Worm (Caenorhabditis elegans) whole organism, late embryonic: ENCODE measurements around the gene irg-6.

ENCODE experiments used
- C08G9.2 ChIP-seq: sonication (generic microtip); optimal IDR thresholded peaks from 2 replicates; lab custom pipeline; 2016; ENCODE audit warnings: mild to moderate bottlenecking, missing genetic modification characterization, moderate library complexity, missing compliant biosample characterization
- F13H6.1 ChIP-seq: sonication (generic microtip); optimal IDR thresholded peaks from 2 replicates; lab custom pipeline; 2016; ENCODE audit warnings: missing genetic modification characterization, missing compliant biosample characterization
- K02D7.2 ChIP-seq: sonication (generic microtip); optimal IDR thresholded peaks from 2 replicates; lab custom pipeline; 2017; ENCODE audit warnings: mild to moderate bottlenecking, missing genetic modification characterization, missing compliant biosample characterization
- K09A11.1 ChIP-seq: sonication (generic microtip); optimal IDR thresholded peaks from 2 replicates; lab custom pipeline; 2017; ENCODE audit warnings: antibody characterized with exemption, mild to moderate bottlenecking, missing genetic modification characterization, missing compliant biosample characterization; ENCODE audit not compliant: insufficient read depth
- ceh-14 ChIP-seq: sonication (generic microtip); optimal IDR thresholded peaks from 2 replicates; lab custom pipeline; 2016; ENCODE audit warnings: missing genotype, missing genetic modification characterization, missing compliant biosample characterization
- ceh-18 ChIP-seq: sonication (generic microtip); optimal IDR thresholded peaks from 2 replicates; lab custom pipeline; 2016; ENCODE audit warnings: missing genetic modification characterization, missing compliant biosample characterization
- ceh-19 ChIP-seq: fragments of 200-800 bp; sonication (Bioruptor generic); optimal IDR thresholded peaks from 2 replicates; lab custom pipeline; 2018; ENCODE audit warnings: mild to moderate bottlenecking, missing genetic modification characterization, missing compliant biosample characterization
- ceh-2 ChIP-seq: sonication (generic microtip); optimal IDR thresholded peaks from 2 replicates; lab custom pipeline; 2016; ENCODE audit warnings: missing genotype, missing genetic modification characterization, missing compliant biosample characterization
- ceh-24 ChIP-seq: sonication (generic microtip); optimal IDR thresholded peaks from 2 replicates; lab custom pipeline; 2016; ENCODE audit warnings: mild to moderate bottlenecking, missing genetic modification characterization, missing compliant biosample characterization
- ceh-30 ChIP-seq: fragments of 150-350 bp; optimal IDR thresholded peaks from 2 replicates; lab custom pipeline; 2014; ENCODE audit warnings: missing biosample characterization, missing genetic modification characterization
- ceh-31 ChIP-seq: sonication (generic microtip); optimal IDR thresholded peaks from 2 replicates; lab custom pipeline; 2016; ENCODE audit warnings: missing genetic modification characterization, missing compliant biosample characterization
- ceh-45 ChIP-seq: fragments of 200-800 bp; sonication (Bioruptor generic); IDR thresholded peaks from 2 replicates; pipeline ENCODE4 v1.3.6; 2022; ENCODE audit warnings: missing genetic modification reagents, missing genetic modification characterization, missing compliant biosample characterization
- ceh-9 ChIP-seq: sonication (generic microtip); optimal IDR thresholded peaks from 2 replicates; lab custom pipeline; 2016; ENCODE audit warnings: mild to moderate bottlenecking, missing genetic modification characterization, inconsistent platforms, missing compliant biosample characterization
- dmd-4 ChIP-seq: sonication (generic microtip); optimal IDR thresholded peaks from 2 replicates; lab custom pipeline; 2016; ENCODE audit warnings: borderline replicate concordance, missing genetic modification characterization, missing compliant biosample characterization
- elt-2 ChIP-seq: sonication (generic microtip); optimal IDR thresholded peaks from 2 replicates; lab custom pipeline; 2016; ENCODE audit warnings: missing genetic modification reagents, missing genetic modification characterization, missing compliant biosample characterization
- elt-4 ChIP-seq: sonication (generic microtip); optimal IDR thresholded peaks from 2 replicates; lab custom pipeline; 2016; ENCODE audit warnings: missing genetic modification characterization, missing compliant biosample characterization
- eyg-1 ChIP-seq: sonication (generic microtip); optimal IDR thresholded peaks from 2 replicates; lab custom pipeline; 2016; ENCODE audit warnings: missing genotype, missing genetic modification characterization, missing compliant biosample characterization
- fkh-6 ChIP-seq: sonication (generic microtip); optimal IDR thresholded peaks from 2 replicates; lab custom pipeline; 2016; ENCODE audit warnings: missing genetic modification characterization, missing compliant biosample characterization
- hlh-13 ChIP-seq: fragments of 200-800 bp; sonication (Bioruptor generic); optimal IDR thresholded peaks from 2 replicates; lab custom pipeline; 2018; ENCODE audit warnings: mild to moderate bottlenecking, missing genetic modification characterization, missing compliant biosample characterization
- hlh-30 ChIP-seq: sonication (generic microtip); optimal IDR thresholded peaks from 2 replicates; lab custom pipeline; 2017; ENCODE audit warnings: antibody characterized with exemption, missing genetic modification characterization, missing compliant biosample characterization; ENCODE audit not compliant: insufficient read depth
- hlh-8 ChIP-seq: sonication (generic microtip); optimal IDR thresholded peaks from 2 replicates; lab custom pipeline; 2016; ENCODE audit warnings: missing genotype, missing genetic modification characterization, missing compliant biosample characterization
- lin-11 ChIP-seq: fragments of 200-800 bp; sonication (Bioruptor generic); optimal IDR thresholded peaks from 2 replicates; lab custom pipeline; 2018; ENCODE audit warnings: mild to moderate bottlenecking, missing genetic modification characterization, missing compliant biosample characterization
- nfya-1 ChIP-seq: sonication (generic microtip); optimal IDR thresholded peaks from 2 replicates; lab custom pipeline; 2017; ENCODE audit warnings: missing genetic modification characterization, mild to moderate bottlenecking, missing compliant biosample characterization, antibody characterized with exemption, moderate library complexity
- nhr-11 ChIP-seq: fragments of 150-350 bp; optimal IDR thresholded peaks from 2 replicates; lab custom pipeline; 2014; ENCODE audit warnings: missing biosample characterization, missing genetic modification characterization
- nhr-232 ChIP-seq: sonication (generic microtip); optimal IDR thresholded peaks from 2 replicates; lab custom pipeline; 2016; ENCODE audit warnings: missing genetic modification characterization, missing compliant biosample characterization
- npax-4 ChIP-seq: sonication (generic microtip); optimal IDR thresholded peaks from 2 replicates; lab custom pipeline; 2016; ENCODE audit warnings: missing genetic modification characterization, missing compliant biosample characterization
- pax-1 ChIP-seq: fragments of 150-350 bp; optimal IDR thresholded peaks from 2 replicates; lab custom pipeline; 2014; ENCODE audit warnings: missing biosample characterization, missing genetic modification characterization
- pha-2 ChIP-seq: sonication (generic microtip); optimal IDR thresholded peaks from 2 replicates; lab custom pipeline; 2017; ENCODE audit warnings: mild to moderate bottlenecking, missing genetic modification characterization, missing compliant biosample characterization
- pros-1 ChIP-seq: fragments of 150-350 bp; optimal IDR thresholded peaks from 2 replicates; lab custom pipeline; 2014; ENCODE audit warnings: missing biosample characterization, missing genetic modification reagents, missing genetic modification characterization
- ref-2 ChIP-seq: sonication (generic microtip); optimal IDR thresholded peaks from 2 replicates; lab custom pipeline; 2016; ENCODE audit warnings: missing genetic modification characterization, missing compliant biosample characterization
- sdc-2 ChIP-seq: sonication (generic microtip); optimal IDR thresholded peaks from 2 replicates; lab custom pipeline; 2016; ENCODE audit warnings: missing genotype, missing genetic modification characterization, missing compliant biosample characterization
- sox-4 ChIP-seq: sonication (generic microtip); optimal IDR thresholded peaks from 2 replicates; lab custom pipeline; 2017; ENCODE audit warnings: mild to moderate bottlenecking, missing genetic modification characterization, inconsistent platforms, missing compliant biosample characterization
- tbx-7 ChIP-seq: sonication (generic microtip); optimal IDR thresholded peaks from 2 replicates; lab custom pipeline; 2016; ENCODE audit warnings: missing genotype, missing genetic modification characterization, missing compliant biosample characterization
- ztf-16 ChIP-seq: sonication (generic microtip); optimal IDR thresholded peaks from 2 replicates; lab custom pipeline; 2017; ENCODE audit warnings: missing genetic modification characterization, missing compliant biosample characterization

The irg-6 gene

ce11 chrIV:12946488-12946887 is 31.7 kb upstream of the irg-6 start, which contains the start of gene F55G11.1:
Gene F55G11.1, minus strand, starts transcription at chrIV:12946588.
- TF ChIP-seq K09A11.1 (no peak), sdc-2 (tag; lab: Kevin White, UChicago) (no peak), dmd-4 (tag; lab: Kevin White, UChicago) (no peak), pros-1 (tag; lab: Kevin White, UChicago) (no peak), lin-11 (tag; lab: Kevin White, UChicago) (no peak), pha-2 (no peak), nhr-11 (tag; lab: Kevin White, UChicago) (no peak)

ce11 chrIV:12942633-12943032 is 27.9 kb upstream of the irg-6 start, which contains the start of gene dct-19:
Gene dct-19, plus strand, starts transcription at chrIV:12942933.
- TF ChIP-seq pax-1 (tag; lab: Kevin White, UChicago) = no peak
- TF ChIP-seq sdc-2 (tag; lab: Kevin White, UChicago) = no peak
- no peak for TF ChIP-seq npax-4 (tag; lab: Kevin White, UChicago)
- no peak for TF ChIP-seq ceh-30 (tag; lab: Kevin White, UChicago)
- TF ChIP-seq ceh-19 (GFP tag; lab: Kevin White, UChicago) = no peak
- TF ChIP-seq eyg-1 (tag; lab: Kevin White, UChicago) = no peak
- TF ChIP-seq sox-4 (tag; lab: Kevin White, UChicago) = no peak
- no peak for TF ChIP-seq ceh-9
- no peak for TF ChIP-seq nfya-1
- no peak for TF ChIP-seq fkh-6 (tag; lab: Kevin White, UChicago)
- no peak for TF ChIP-seq hlh-8 (tag; lab: Kevin White, UChicago)
- no peak for TF ChIP-seq K02D7.2 (tag; lab: Kevin White, UChicago)
- no peak for TF ChIP-seq pha-2
- no peak for TF ChIP-seq ceh-24 (tag; lab: Kevin White, UChicago)
- TF ChIP-seq ceh-18 (tag; lab: Kevin White, UChicago) = no peak
- no peak for TF ChIP-seq hlh-13

ce11 chrIV:12941254-12941653 is 26.5 kb upstream of the irg-6 start, which contains the start of gene dod-24:
Gene dod-24, minus strand, starts transcription at chrIV:12941354.
- TF ChIP-seq ceh-9 = no peak

ce11 chrIV:12936221-12936776 is 21.5 kb upstream of the irg-6 start, which contains the start of the genes cld-1 and dod-21:
Gene cld-1, minus strand, starts transcription at chrIV:12936271.
Gene dod-21, plus strand, starts transcription at chrIV:12936738.
- no peak for TF ChIP-seq ztf-16 (tag; lab: Kevin White, UChicago)
- TF ChIP-seq hlh-8 (tag; lab: Kevin White, UChicago) = no peak
- no peak for TF ChIP-seq C08G9.2
- TF ChIP-seq hlh-30 (tag; lab: Kevin White, UChicago) = no peak
- TF ChIP-seq ceh-45 (GFP tag; lab: Robert Waterston, UW) = no peak
- peak; percentile 70 for TF ChIP-seq elt-2 (tag; lab: Kevin White, UChicago)
- TF ChIP-seq, all 69 proteins: peak for 1

ce11 chrIV:12926639-12927038 is 11.9 kb upstream of the irg-6 start, which contains the start of gene srlf-5:
Gene srlf-5, minus strand, starts transcription at chrIV:12926739.
- no peak for TF ChIP-seq ceh-31 (tag; lab: Kevin White, UChicago)
- no peak for TF ChIP-seq ceh-18 (tag; lab: Kevin White, UChicago)
- TF ChIP-seq K02D7.2 (tag; lab: Kevin White, UChicago) = no peak
- TF ChIP-seq F13H6.1 (tag; lab: Kevin White, UChicago) = no peak
- TF ChIP-seq, all 69 proteins: peak for 0

- no peak for TF ChIP-seq nhr-232
- no peak for TF ChIP-seq F13H6.1 (tag; lab: Kevin White, UChicago)
- TF ChIP-seq ceh-14 = no peak
- no peak for TF ChIP-seq ref-2 (tag; lab: Kevin White, UChicago)
- TF ChIP-seq hlh-30 (tag; lab: Kevin White, UChicago) = no peak
- TF ChIP-seq pha-2 = no peak
- TF ChIP-seq ceh-2 = no peak
- no peak for TF ChIP-seq tbx-7
- TF ChIP-seq elt-4 (tag; lab: Kevin White, UChicago) = no peak
- TF ChIP-seq npax-4 (tag; lab: Kevin White, UChicago) = no peak
- TF ChIP-seq K02D7.2 (tag; lab: Kevin White, UChicago) = no peak
- no peak for TF ChIP-seq lin-11 (tag; lab: Kevin White, UChicago)
- TF ChIP-seq, all 69 proteins: peak for 0
Measured at ce11 chrIV:12924332-12924731, 9.6 kb upstream of the irg-6 start, which contains the start of gene srlf-4. Gene srlf-4, minus strand, starts transcription at chrIV:12924432.
